Worm (Caenorhabditis elegans): ENCODE data around the gene ins-37.

The ins-37 gene

DNA sequence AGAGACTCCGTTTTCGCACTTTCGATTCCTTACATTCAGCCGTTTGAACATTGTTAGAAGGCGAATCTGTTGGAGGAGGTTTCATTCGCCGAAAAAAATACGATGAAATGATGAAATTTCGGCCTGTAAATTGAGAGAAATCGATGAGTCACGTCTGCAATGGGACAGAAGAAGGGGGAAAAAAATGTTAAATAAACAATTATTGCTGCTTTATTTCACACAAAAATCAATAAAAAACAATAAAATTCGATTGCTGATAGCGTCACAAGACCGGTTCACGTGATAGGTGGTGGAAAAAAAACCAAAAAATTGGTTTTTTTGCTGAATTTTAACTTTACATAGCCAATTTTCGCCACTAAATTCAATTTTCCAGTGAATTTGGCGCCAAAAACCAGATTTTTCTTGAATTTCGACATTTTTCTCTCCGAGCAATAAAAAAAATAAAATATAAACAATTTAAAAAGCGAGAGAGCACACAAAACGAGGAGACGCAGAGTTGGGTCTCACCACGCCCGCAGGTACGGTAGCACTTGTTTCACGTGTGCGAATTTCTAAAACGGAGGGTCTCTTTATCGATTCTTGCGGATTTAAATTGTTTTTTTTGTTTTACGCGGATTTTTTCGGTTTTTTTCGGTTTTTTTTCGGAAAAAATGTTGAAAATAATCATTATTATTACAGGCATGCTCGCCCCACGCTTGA, 36.4 kb upstream of the ins-37 start, which contains the start of the genes cup-14 and ndub-8 (continued):
- TF ChIP-seq ceh-32 (tag; optimal IDR thresholded peaks at IDR 0.05; ENCODE audit: poor library complexity) (no peak), lin-29 (GFP tag; IDR thresholded peaks at IDR 0.05) (0 out of 2 replicates have a peak, but pooled peaks have one; percentile 46), ceh-20 (GFP tag; IDR thresholded peaks at IDR 0.05) (0 out of 2 replicates have a peak, but pooled peaks have one; percentile 62), dmd-6 (GFP tag; IDR thresholded peaks at IDR 0.05) (peak; percentile 25; the same call in 1 of the 2 replicates), F37D6.2 (tag; optimal IDR thresholded peaks at IDR 0.05) (peak; percentile 15), mes-2 (tag; optimal IDR thresholded peaks at IDR 0.05; ENCODE audit: poor library complexity, severe bottlenecking) (peak; percentile 93), lin-13 (GFP tag; optimal IDR thresholded peaks at IDR 0.05) (peak; percentile 81), hif-1 (tag; optimal IDR thresholded peaks at IDR 0.05) (peak in 1 of 2 experiments; percentile 67), D1046.2 (GFP tag; IDR thresholded peaks at IDR 0.05) (peak; percentile 99), Y75B8A.6 (GFP tag; IDR thresholded peaks at IDR 0.05) (no peak), tag-97 (GFP tag; IDR thresholded peaks at IDR 0.05) (no peak), gei-8 (GFP tag; optimal IDR thresholded peaks at IDR 0.05) (no peak), fkh-10 (GFP tag; optimal IDR thresholded peaks at IDR 0.05) (peak; percentile 87), fos-1 (tag; optimal IDR thresholded peaks at IDR 0.05) (no peak), lsy-2 (tag; optimal IDR thresholded peaks at IDR 0.05) (peak; percentile 98 to 100), R02D3.7 (tag; optimal IDR thresholded peaks at IDR 0.05) (no peak), mdl-1 (tag; optimal IDR thresholded peaks at IDR 0.05) (peak; percentile 61 to 85), ces-1 (GFP tag; optimal IDR thresholded peaks at IDR 0.05) (peak; percentile 69), hlh-30 (tag; optimal IDR thresholded peaks at IDR 0.05; ENCODE audit: insufficient read depth) (peak; percentile 98), aly-2 (tag; optimal IDR thresholded peaks at IDR 0.05) (no peak), zip-2 (tag; optimal IDR thresholded peaks at IDR 0.05) (no peak), nhr-42 (GFP tag; IDR thresholded peaks at IDR 0.05) (peak; percentile 84; the same call in 1 of the 2 replicates), nhr-6 (tag; optimal IDR thresholded peaks at IDR 0.05) (peak; percentile 66), daf-8 (GFP tag; IDR thresholded peaks at IDR 0.05) (no peak), nhr-77 (tag; optimal IDR thresholded peaks at IDR 0.05) (peak; percentile 82), ztf-11 (tag; optimal IDR thresholded peaks at IDR 0.05) (no peak), daf-16 (GFP tag; optimal IDR thresholded peaks at IDR 0.05) (peak; percentile 58 to 60), daf-16 (tag; optimal IDR thresholded peaks at IDR 0.05) (peak; percentile 83), mep-1 (tag; optimal IDR thresholded peaks at IDR 0.05) (peak; percentile 87), attf-4 (tag; optimal IDR thresholded peaks at IDR 0.05) (peak; percentile 6), nhr-11 (tag; optimal IDR thresholded peaks at IDR 0.05) (peak; percentile 42), spr-3 (GFP tag; optimal IDR thresholded peaks at IDR 0.05) (peak; percentile 50), vab-7 (GFP tag; IDR thresholded peaks at IDR 0.05) (0 out of 2 replicates have a peak, but pooled peaks have one; percentile 10), hmg-1.1 (GFP tag; IDR thresholded peaks at IDR 0.05) (peak; percentile 81), hlh-11 (tag; optimal IDR thresholded peaks at IDR 0.05) (peak; percentile 75), aha-1 (tag) (peak; percentile 77), nhr-102 (tag; optimal IDR thresholded peaks at IDR 0.05) (peak; percentile 71), Y5F2A.4 (GFP tag; optimal IDR thresholded peaks at IDR 0.05) (no peak), unc-130 (GFP tag; optimal IDR thresholded peaks at IDR 0.05) (peak; percentile 82), rbr-2 (tag; optimal IDR thresholded peaks at IDR 0.05) (peak; percentile 71), T20F7.1 (GFP tag; optimal IDR thresholded peaks at IDR 0.05) (peak; percentile 70), Y105C5A.15 (GFP tag; IDR thresholded peaks at IDR 0.05) (no peak), F10B5.3 (tag; optimal IDR thresholded peaks at IDR 0.05) (peak; percentile 62), nhr-25 (tag; optimal IDR thresholded peaks at IDR 0.05; ENCODE audit: borderline replicate concordance, insufficient read depth) (peak; percentile 44), madf-9 (GFP tag; conservative IDR thresholded peaks at IDR 0.05) (no peak), php-3 (GFP tag; IDR thresholded peaks at IDR 0.05) (peak; percentile 80), snpc-1.2 (GFP tag; IDR thresholded peaks at IDR 0.05) (peak; percentile 54; the same call in 1 of the 2 replicates)
